Worm (Caenorhabditis elegans) whole organism, L3 larva: ENCODE data around the gene erfa-3.

ENCODE experiments used
- aly-2 ChIP-seq: fragments of 150-350 bp; optimal IDR thresholded peaks from 2 replicates; lab custom pipeline; 2014; ENCODE audit warnings: missing biosample characterization, missing genetic modification characterization
- ama-1 ChIP-seq: fragments of 150-350 bp; optimal IDR thresholded peaks from 2 replicates; lab custom pipeline; 2018
- ceh-28 ChIP-seq: fragments of 150-350 bp; optimal IDR thresholded peaks from 2 replicates; lab custom pipeline; 2014; ENCODE audit warnings: missing biosample characterization, missing genetic modification reagents, missing genetic modification characterization
- daf-12 ChIP-seq: fragments of 150-350 bp; optimal IDR thresholded peaks from 2 replicates; lab custom pipeline; 2014; ENCODE audit warnings: missing biosample characterization, missing genetic modification reagents, missing genetic modification characterization
- egl-27 ChIP-seq: sonication (generic microtip); optimal IDR thresholded peaks from 4 replicates; lab custom pipeline; 2017; ENCODE audit warnings: missing biosample characterization, missing genetic modification reagents, missing genetic modification characterization
- elt-3 ChIP-seq, 3 experiments: fragments of 150-350 bp in 1 of 3; sonication (generic microtip) in 2 of 3; optimal IDR thresholded peaks; 2 replicates in 2 of 3; 4 replicates in 1 of 3; lab custom pipeline; 2014 to 2017; ENCODE audit warnings: missing biosample characterization in 3 of 3, missing genetic modification characterization in 3 of 3
- fkh-10 ChIP-seq: sonication (generic microtip); optimal IDR thresholded peaks from 2 replicates; lab custom pipeline; 2017; ENCODE audit warnings: missing biosample characterization, missing genetic modification reagents, missing genetic modification characterization
- lin-39 ChIP-seq: fragments of 150-350 bp; optimal IDR thresholded peaks from 2 replicates; lab custom pipeline; 2018; ENCODE audit warnings: missing biosample characterization, missing genetic modification reagents, missing genetic modification characterization
- nhr-237 ChIP-seq: fragments of 150-350 bp; optimal IDR thresholded peaks from 2 replicates; lab custom pipeline; 2014; ENCODE audit warnings: missing biosample characterization, missing genetic modification characterization
- nhr-28 ChIP-seq: fragments of 150-350 bp; optimal IDR thresholded peaks from 2 replicates; lab custom pipeline; 2014; ENCODE audit warnings: missing biosample characterization, missing genetic modification characterization
- skn-1 ChIP-seq: fragments of 150-350 bp; optimal IDR thresholded peaks from 2 replicates; lab custom pipeline; 2014; ENCODE audit warnings: missing biosample characterization, missing genetic modification characterization

ce11 chrV:11146958-11147779, 34.3 kb upstream of the erfa-3 start, which contains the start of the genes T19C4.24 and nlp-33:
- TF ChIP-seq ama-1 (lab: Kevin White, UChicago) (peak; percentile 91), elt-3 (tag; optimal IDR thresholded peaks at IDR 0.05; lab: Kevin White, UChicago) (peak in 1 of 3 experiments; percentile 79), fkh-10 (no peak), skn-1 (tag; lab: Kevin White, UChicago) (no peak), lin-39 (tag; lab: Kevin White, UChicago) (no peak), egl-27 (tag; lab: Kevin White, UChicago) (no peak), daf-12 (no peak), nhr-28 (tag; lab: Kevin White, UChicago) (no peak), ceh-28 (tag; lab: Kevin White, UChicago) (no peak), aly-2 (tag; lab: Kevin White, UChicago) (no peak), nhr-237 (tag; lab: Kevin White, UChicago) (no peak)
